Worm (Caenorhabditis elegans): ENCODE measurements around the gene Y80D3A.8.

The Y80D3A.8 gene

DNA sequence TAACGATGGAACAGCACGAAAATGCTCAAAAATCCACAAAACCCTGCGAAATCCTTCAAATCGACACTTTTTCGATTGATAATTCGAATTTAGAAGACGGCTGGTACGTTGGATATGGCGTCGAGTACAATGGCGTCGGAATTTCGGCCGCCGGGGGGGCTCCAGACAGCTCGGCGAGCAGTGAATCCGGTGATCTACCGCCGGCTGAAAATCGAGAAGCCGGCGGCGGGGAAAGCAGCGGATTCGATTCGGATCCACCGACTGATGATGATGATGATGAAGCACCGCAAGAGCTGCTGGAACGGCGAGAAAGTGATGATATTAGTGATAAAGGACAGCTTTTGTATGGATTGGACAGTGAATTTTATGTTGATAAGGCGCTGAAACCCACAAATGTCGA is 50.5 kb downstream of the Y80D3A.8 start:
- TF ChIP-seq blmp-1 (tag; optimal IDR thresholded peaks at IDR 0.05; ENCODE audit: insufficient read depth) (no peak), C34F6.9 (tag; optimal IDR thresholded peaks at IDR 0.05) (no peak)

DNA sequence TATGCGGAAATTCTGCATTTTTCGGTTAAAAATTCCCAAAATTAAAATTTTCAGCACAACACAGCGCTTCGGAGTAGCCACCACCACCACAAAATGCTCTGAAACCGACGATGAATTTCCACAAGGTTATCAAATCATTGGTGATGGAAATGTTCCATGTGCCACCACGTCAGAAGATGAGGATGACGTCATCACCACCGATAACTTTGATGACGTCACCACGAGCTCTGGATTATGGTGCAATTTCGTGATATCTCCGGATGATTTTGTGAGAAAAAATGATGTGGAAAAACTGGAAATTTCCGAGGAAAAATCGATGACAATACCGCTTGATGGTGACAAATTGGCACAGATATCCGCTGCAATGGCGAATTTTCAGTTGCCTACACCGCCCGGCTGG is 52.6 kb downstream of the Y80D3A.8 start:
- TF ChIP-seq blmp-1 (tag; optimal IDR thresholded peaks at IDR 0.05; ENCODE audit: insufficient read depth) (no peak), skn-1 (tag; optimal IDR thresholded peaks at IDR 0.05) (no peak), peb-1 (tag; optimal IDR thresholded peaks at IDR 0.05) (no peak), unc-62 (GFP tag; optimal IDR thresholded peaks at IDR 0.05) (no peak), R02D3.7 (tag; optimal IDR thresholded peaks at IDR 0.05) (no peak), fos-1 (tag; optimal IDR thresholded peaks at IDR 0.05) (no peak)

DNA sequence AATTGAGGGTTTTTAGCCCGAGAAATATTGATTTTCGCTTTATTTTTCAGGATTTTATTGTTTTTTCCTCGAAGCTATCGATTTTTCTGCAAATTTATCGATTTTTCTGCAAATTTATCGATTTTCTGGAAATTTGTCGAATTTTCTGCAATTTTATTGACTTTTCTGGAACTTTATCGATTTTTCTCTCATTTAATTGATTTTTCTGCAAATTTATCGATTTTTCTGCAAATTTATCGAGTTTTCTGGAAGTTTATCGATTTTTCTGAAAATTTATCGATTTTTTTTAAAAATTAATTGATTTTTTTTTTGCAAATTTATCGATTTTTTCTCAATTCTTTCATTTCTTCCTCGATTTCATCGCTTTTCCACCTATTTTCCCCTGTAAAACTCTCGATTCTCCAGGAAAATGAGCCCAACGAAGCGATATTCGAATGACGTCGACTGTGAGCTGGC is 53.1 kb downstream of the Y80D3A.8 start, which contains the start of gene gtf-2F2:
Gene gtf-2F2, plus strand, starts transcription at position 406 of the 456 bp plus-strand sequence.
- TF ChIP-seq sma-3 (GFP tag; optimal IDR thresholded peaks at IDR 0.05) (no peak), snpc-4 (tag; optimal IDR thresholded peaks at IDR 0.05) (no peak), elt-3 (tag; optimal IDR thresholded peaks at IDR 0.05) (no peak), mdl-1 (tag; optimal IDR thresholded peaks at IDR 0.05) (no peak), egl-27 (tag; optimal IDR thresholded peaks at IDR 0.05) (no peak), gmeb-1 (tag; optimal IDR thresholded peaks at IDR 0.05) (no peak), crh-2 (tag; optimal IDR thresholded peaks at IDR 0.05) (no peak), F13H6.1 (tag; optimal IDR thresholded peaks at IDR 0.05) (no peak), aly-2 (tag; optimal IDR thresholded peaks at IDR 0.05) (no peak), ceh-82 (tag; optimal IDR thresholded peaks at IDR 0.05) (no peak), nhr-12 (tag; optimal IDR thresholded peaks at IDR 0.05) (no peak), dmd-4 (tag; optimal IDR thresholded peaks at IDR 0.05) (no peak), Y55F3AM.14 (GFP tag; optimal IDR thresholded peaks at IDR 0.05) (no peak), alr-1 (tag; optimal IDR thresholded peaks at IDR 0.05) (no peak), lin-39 (tag; optimal IDR thresholded peaks at IDR 0.05) (no peak), lsy-2 (tag; optimal IDR thresholded peaks at IDR 0.05) (no peak), ztf-1 (GFP tag; conservative IDR thresholded peaks at IDR 0.05) (no peak)

All from whole organism, L2 larva.